Fruit fly (Drosophila melanogaster) whole organism, embryonic: Measurements from ENCODE around the gene CG45100.

Source experiments
- Adf1 ChIP-seq: fragments of 200-800 bp; sonication (Bioruptor generic); IDR thresholded peaks from 2 replicates; pipeline ENCODE4 v1.3.6; 2022; ENCODE audit warnings: missing biosample characterization, missing genetic modification characterization
- CG10979 ChIP-seq: fragments of 200-800 bp; sonication (Bioruptor generic); optimal IDR thresholded peaks from 2 replicates; lab custom pipeline; 2018; ENCODE audit warnings: missing biosample characterization, mild to moderate bottlenecking, missing genetic modification characterization, moderate library complexity
- CG11398 ChIP-seq: fragments of 200-800 bp; sonication (Bioruptor generic); optimal IDR thresholded peaks from 2 replicates; lab custom pipeline; 2016; ENCODE audit warnings: missing biosample characterization, missing genetic modification characterization
- CG12155 ChIP-seq: fragments of 200-800 bp; sonication (Bioruptor generic); optimal IDR thresholded peaks from 3 replicates; lab custom pipeline; 2016; ENCODE audit warnings: missing biosample characterization, missing genetic modification characterization
- CG15011 ChIP-seq: fragments of 200-800 bp; sonication (Bioruptor generic); optimal IDR thresholded peaks from 3 replicates; lab custom pipeline; 2018; ENCODE audit warnings: missing biosample characterization, mild to moderate bottlenecking, missing genetic modification characterization
- CG1529 ChIP-seq: fragments of 200-800 bp; sonication (Bioruptor generic); optimal IDR thresholded peaks from 3 replicates; lab custom pipeline; 2018; ENCODE audit warnings: missing biosample characterization, missing genetic modification characterization
- CG16779 ChIP-seq: fragments of 200-800 bp; sonication (Bioruptor generic); IDR thresholded peaks from 2 replicates; pipeline ENCODE4 v1.3.6; 2022; ENCODE audit warnings: missing biosample characterization, missing genetic modification characterization
- CG16815 ChIP-seq: fragments of 200-800 bp; sonication (Bioruptor generic); optimal IDR thresholded peaks from 3 replicates; lab custom pipeline; 2017; ENCODE audit warnings: missing biosample characterization, mild to moderate bottlenecking, missing genetic modification characterization
- CG17328 ChIP-seq: fragments of 200-800 bp; sonication (Bioruptor generic); IDR thresholded peaks from 2 replicates; pipeline ENCODE4 v1.3.6; 2022; ENCODE audit warnings: missing biosample characterization, missing genetic modification characterization
- CG17361 ChIP-seq: fragments of 200-800 bp; sonication (Bioruptor generic); IDR thresholded peaks from 3 replicates; pipeline ENCODE4 v1.3.6; 2022; ENCODE audit warnings: missing biosample characterization, missing genetic modification characterization
- CG17385 ChIP-seq: fragments of 200-800 bp; sonication (Bioruptor generic); optimal IDR thresholded peaks from 3 replicates; lab custom pipeline; 2018; ENCODE audit warnings: missing biosample characterization, mild to moderate bottlenecking, missing genetic modification characterization
- CG2875 ChIP-seq: fragments of 200-800 bp; sonication (Bioruptor generic); optimal IDR thresholded peaks from 2 replicates; lab custom pipeline; 2017; ENCODE audit warnings: missing biosample characterization, mild to moderate bottlenecking, missing genetic modification characterization, missing genetic modification reagents
- CG3065 ChIP-seq: fragments of 200-800 bp; sonication (Bioruptor generic); optimal IDR thresholded peaks from 2 replicates; lab custom pipeline; 2016; ENCODE audit warnings: missing biosample characterization, missing genetic modification characterization
- CG5953 ChIP-seq: fragments of 200-800 bp; sonication (Bioruptor generic); IDR thresholded peaks from 2 replicates; pipeline ENCODE4 v1.3.6; 2022; ENCODE audit warnings: missing biosample characterization, missing genetic modification characterization
- CG6689 ChIP-seq: fragments of 200-800 bp; sonication (Bioruptor generic); IDR thresholded peaks from 2 replicates; pipeline ENCODE4 v1.3.6; 2022; ENCODE audit warnings: missing biosample characterization, missing genetic modification characterization
- CG7556 ChIP-seq: fragments of 200-800 bp; sonication (Bioruptor generic); optimal IDR thresholded peaks from 2 replicates; lab custom pipeline; 2017; ENCODE audit warnings: missing biosample characterization, mild to moderate bottlenecking, missing genetic modification characterization
- CG7839 ChIP-seq: fragments of 200-800 bp; sonication (Bioruptor generic); optimal IDR thresholded peaks from 3 replicates; lab custom pipeline; 2018; ENCODE audit warnings: missing biosample characterization, mild to moderate bottlenecking, missing genetic modification characterization, moderate library complexity
- CG7928 ChIP-seq: fragments of 200-800 bp; sonication (Bioruptor generic); optimal IDR thresholded peaks from 2 replicates; lab custom pipeline; 2017; ENCODE audit warnings: missing biosample characterization, mild to moderate bottlenecking, missing genetic modification characterization
- CG9932 ChIP-seq: fragments of 200-800 bp; sonication (Bioruptor generic); IDR thresholded peaks from 2 replicates; pipeline ENCODE4 v1.3.6; 2022; ENCODE audit warnings: missing biosample characterization, missing genetic modification characterization
- D19A ChIP-seq: fragments of 200-800 bp; optimal IDR thresholded peaks from 3 replicates; lab custom pipeline; 2019; ENCODE audit warnings: missing biosample characterization, mild to moderate bottlenecking, missing genetic modification characterization, moderate library complexity
- Elba2 ChIP-seq: fragments of 200-800 bp; sonication (Bioruptor generic); optimal IDR thresholded peaks from 3 replicates; lab custom pipeline; 2016; ENCODE audit warnings: missing biosample characterization, missing genetic modification characterization
- Ets65A ChIP-seq: fragments of 200-800 bp; sonication (Bioruptor generic); peaks from one replicate; lab custom pipeline; 2016; ENCODE audit warnings: missing biosample characterization, missing genetic modification characterization
- HmgZ ChIP-seq: fragments of 200-800 bp; sonication (Bioruptor generic); optimal IDR thresholded peaks from 2 replicates; lab custom pipeline; 2018; ENCODE audit warnings: missing biosample characterization, mild to moderate bottlenecking, missing genetic modification characterization
- Hr3 ChIP-seq: fragments of 200-800 bp; sonication (Bioruptor generic); optimal IDR thresholded peaks from 3 replicates; lab custom pipeline; 2016; ENCODE audit warnings: missing biosample characterization, missing genetic modification characterization
- Mes4 ChIP-seq: fragments of 200-800 bp; sonication (Bioruptor generic); optimal IDR thresholded peaks from 2 replicates; lab custom pipeline; 2016; ENCODE audit warnings: missing biosample characterization, missing genetic modification characterization
- Myb ChIP-seq: fragments of 200-800 bp; sonication (Bioruptor generic); optimal IDR thresholded peaks from 2 replicates; lab custom pipeline; 2016; ENCODE audit warnings: missing biosample characterization, missing genetic modification characterization
- Oli ChIP-seq: fragments of 200-800 bp; sonication (Bioruptor generic); optimal IDR thresholded peaks from 2 replicates; lab custom pipeline; 2018; ENCODE audit warnings: missing biosample characterization, mild to moderate bottlenecking, missing genetic modification characterization, moderate library complexity
- Ptx1 ChIP-seq: fragments of 200-800 bp; sonication (Bioruptor generic); IDR thresholded peaks from 2 replicates; pipeline ENCODE4 v1.3.6; 2022; ENCODE audit warnings: missing biosample characterization, missing genetic modification characterization
- Sry-β ChIP-seq: fragments of 200-800 bp; sonication (Bioruptor generic); optimal IDR thresholded peaks from 2 replicates; lab custom pipeline; 2018; ENCODE audit warnings: missing biosample characterization, mild to moderate bottlenecking, missing genetic modification characterization, moderate library complexity
- TFAM ChIP-seq: fragments of 200-800 bp; sonication (Bioruptor generic); optimal IDR thresholded peaks from 2 replicates; lab custom pipeline; 2017; ENCODE audit warnings: missing biosample characterization, missing genetic modification characterization, inconsistent platforms
- Xbp1 ChIP-seq: fragments of 200-800 bp; sonication (Bioruptor generic); optimal IDR thresholded peaks from 3 replicates; lab custom pipeline; 2016; ENCODE audit warnings: missing biosample characterization, mild to moderate bottlenecking, missing genetic modification characterization
- btn ChIP-seq: fragments of 200-800 bp; sonication (Bioruptor generic); optimal IDR thresholded peaks from 2 replicates; lab custom pipeline; 2016; ENCODE audit warnings: missing biosample characterization, missing genetic modification characterization
- crol ChIP-seq: fragments of 200-800 bp; sonication (Bioruptor generic); IDR thresholded peaks from 2 replicates; pipeline ENCODE4 v1.3.6; 2022; ENCODE audit warnings: missing biosample characterization, missing genetic modification characterization
- danr ChIP-seq: fragments of 200-800 bp; sonication (Bioruptor generic); IDR thresholded peaks from 2 replicates; pipeline ENCODE4 v1.3.6; 2022; ENCODE audit warnings: missing biosample characterization, missing genetic modification characterization
- dpn ChIP-seq, 2 experiments: fragments of 200-800 bp; sonication (Bioruptor generic); optimal IDR thresholded peaks; 3 replicates each; lab custom pipeline; 2016; ENCODE audit warnings: missing biosample characterization in 2 of 2, missing genetic modification characterization in 2 of 2
- dysf ChIP-seq: fragments of 200-800 bp; sonication (Bioruptor generic); IDR thresholded peaks from 3 replicates; pipeline ENCODE4 v1.3.6; 2022; ENCODE audit warnings: missing biosample characterization, missing genetic modification characterization
- ems ChIP-seq: fragments of 200-800 bp; sonication (Bioruptor generic); optimal IDR thresholded peaks from 3 replicates; lab custom pipeline; 2016; ENCODE audit warnings: missing biosample characterization, missing genetic modification characterization
- fd3F ChIP-seq: fragments of 200-800 bp; sonication (Bioruptor generic); optimal IDR thresholded peaks from 2 replicates; lab custom pipeline; 2018; ENCODE audit warnings: missing biosample characterization, mild to moderate bottlenecking, missing genetic modification characterization, moderate library complexity
- gcm ChIP-seq: fragments of 200-800 bp; sonication (Bioruptor generic); optimal IDR thresholded peaks from 2 replicates; lab custom pipeline; 2019; ENCODE audit warnings: missing biosample characterization, mild to moderate bottlenecking, missing genetic modification characterization, moderate library complexity
- gfzf ChIP-seq: fragments of 200-800 bp; sonication (Bioruptor generic); optimal IDR thresholded peaks from 2 replicates; lab custom pipeline; 2016; ENCODE audit warnings: missing biosample characterization, mild to moderate bottlenecking, missing genetic modification characterization, moderate library complexity
- grau ChIP-seq: fragments of 200-800 bp; optimal IDR thresholded peaks from 3 replicates; lab custom pipeline; 2019; ENCODE audit warnings: missing biosample characterization, mild to moderate bottlenecking, missing genetic modification characterization, moderate library complexity
- kah ChIP-seq: fragments of 200-800 bp; sonication (Bioruptor generic); optimal IDR thresholded peaks from 2 replicates; lab custom pipeline; 2018; ENCODE audit warnings: missing biosample characterization, mild to moderate bottlenecking, missing genetic modification characterization
- kay ChIP-seq: fragments of 200-800 bp; sonication (Bioruptor generic); optimal IDR thresholded peaks from 2 replicates; lab custom pipeline; 2016; ENCODE audit warnings: missing biosample characterization, missing genetic modification characterization
- lmd ChIP-seq: fragments of 200-800 bp; sonication (Bioruptor generic); IDR thresholded peaks from 2 replicates; pipeline ENCODE4 v1.3.6; 2022; ENCODE audit warnings: missing biosample characterization, missing genetic modification characterization
- lola ChIP-seq, 3 experiments: fragments of >200 bp in 2 of 3; fragments of 200-800 bp in 1 of 3; sonication (Bioruptor generic) in 1 of 3; optimal IDR thresholded peaks; 2 replicates each; lab custom pipeline; 2017 to 2019; ENCODE audit warnings: missing biosample characterization in 3 of 3, missing genetic modification characterization in 3 of 3, mild to moderate bottlenecking in 1 of 3, moderate library complexity in 1 of 3
- mam ChIP-seq: fragments of 200-800 bp; sonication (Bioruptor generic); optimal IDR thresholded peaks from 3 replicates; lab custom pipeline; 2016; ENCODE audit warnings: missing biosample characterization, missing genetic modification characterization
- mld ChIP-seq: fragments of 200-800 bp; sonication (Bioruptor generic); IDR thresholded peaks from 3 replicates; pipeline ENCODE4 v1.3.6; 2022; ENCODE audit warnings: missing biosample characterization, missing genetic modification characterization; ENCODE audit not compliant: partially characterized antibody
- sc ChIP-seq, 3 experiments: fragments of >200 bp in 2 of 3; fragments of 200-800 bp in 1 of 3; sonication (Bioruptor generic) in 1 of 3; optimal IDR thresholded peaks; 2 replicates in 2 of 3; 3 replicates in 1 of 3; lab custom pipeline; 2017; ENCODE audit warnings: mild to moderate bottlenecking in 1 of 3, missing biosample characterization in 1 of 3, missing genetic modification characterization in 1 of 3, missing genetic modification reagents in 1 of 3
- stwl ChIP-seq: fragments of 200-800 bp; sonication (Bioruptor generic); optimal IDR thresholded peaks from 3 replicates; lab custom pipeline; 2018; ENCODE audit warnings: missing biosample characterization, mild to moderate bottlenecking, missing genetic modification characterization, moderate library complexity
- tgo ChIP-seq: fragments of 200-800 bp; sonication (Bioruptor generic); IDR thresholded peaks from 3 replicates; pipeline ENCODE4 v1.3.6; 2022; ENCODE audit warnings: missing biosample characterization, missing genetic modification characterization
- trh ChIP-seq: fragments of 200-800 bp; sonication (Bioruptor generic); optimal IDR thresholded peaks from 2 replicates; lab custom pipeline; 2016; ENCODE audit warnings: missing biosample characterization, missing genetic modification characterization

CG45100 gene

DNA sequence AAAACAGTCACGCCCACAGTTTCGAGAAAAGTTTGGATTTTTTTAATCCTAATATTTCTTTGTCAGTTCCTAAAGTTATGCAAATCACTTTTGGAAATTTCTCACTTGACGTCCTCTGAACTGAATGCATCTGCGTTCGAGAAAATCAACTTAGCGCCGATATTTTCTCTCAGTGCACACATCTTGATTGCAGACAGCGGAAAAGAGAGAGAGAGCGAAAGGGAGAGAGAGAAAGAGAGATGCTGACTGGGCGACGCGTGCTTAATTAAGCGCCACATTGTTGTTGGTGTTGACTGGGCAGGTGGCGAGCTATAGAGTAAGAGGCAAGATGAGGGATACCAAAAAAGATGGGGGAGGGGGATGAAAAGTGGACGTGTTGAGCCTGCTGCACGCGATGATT, 44.2 kb upstream of the CG45100 start:
- peak; percentile 31; the same call in 1 of the 2 replicates for TF ChIP-seq crol (GFP tag; lab: Robert Waterston, UW)
- no peak for TF ChIP-seq CG15011 (GFP tag; lab: Kevin White, UChicago)
- TF ChIP-seq gcm (GFP tag; lab: Kevin White, UChicago) = peak; percentile 14
- peak; percentile 27 for TF ChIP-seq CG12155 (GFP tag; lab: Kevin White, UChicago)
- TF ChIP-seq CG7556 (GFP tag; lab: Kevin White, UChicago) = peak; percentile 35
- peak; percentile 11 for TF ChIP-seq ems (GFP tag; lab: Kevin White, UChicago)
- TF ChIP-seq Ptx1 (GFP tag; lab: Robert Waterston, UW) = peak; percentile 53
- TF ChIP-seq Hr3 (GFP tag; lab: Kevin White, UChicago) = peak; percentile 11
- peak; percentile 33 for TF ChIP-seq fd3F (GFP tag; lab: Kevin White, UChicago)
- no peak for TF ChIP-seq Adf1 (GFP tag; lab: Robert Waterston, UW)
- TF ChIP-seq btn (GFP tag; lab: Kevin White, UChicago) = no peak
- TF ChIP-seq grau (tag; lab: Kevin White, UChicago) = peak; percentile 43
- peak; percentile 45 for TF ChIP-seq CG11398 (GFP tag; lab: Kevin White, UChicago)
- peak; percentile 55 for TF ChIP-seq CG7839 (tag; lab: Kevin White, UChicago)
- peak; percentile 36; the same call in 1 of the 3 replicates for TF ChIP-seq tgo (GFP tag; lab: Robert Waterston, UW)
- TF ChIP-seq Elba2 (GFP tag; lab: Kevin White, UChicago) = no peak
- peak; percentile 21 for TF ChIP-seq kah
- peak; percentile 89 for TF ChIP-seq Ets65A (GFP tag; lab: Kevin White, UChicago)
- peak; percentile 40 for TF ChIP-seq CG2875 (GFP tag; lab: Kevin White, UChicago)
- TF ChIP-seq CG7928 (GFP tag; lab: Kevin White, UChicago) = no peak
- peak; percentile 11 for TF ChIP-seq Sry-β (GFP tag; lab: Kevin White, UChicago)
- no peak for TF ChIP-seq CG9932 (GFP tag; lab: Robert Waterston, UW)
- TF ChIP-seq CG5953 (GFP tag; lab: Robert Waterston, UW) = 0 out of 2 replicates have a peak, but pooled peaks have one; percentile 18
- TF ChIP-seq dpn (GFP tag; optimal IDR thresholded peaks at IDR 0.05; lab: Kevin White, UChicago) = peak; percentile 45 to 47
- TF ChIP-seq lmd = peak; percentile 52
- TF ChIP-seq sc (optimal IDR thresholded peaks at IDR 0.05; lab: Kevin White, UChicago) = no peak
- peak; percentile 20 for TF ChIP-seq sc (GFP tag; optimal IDR thresholded peaks at IDR 0.05; lab: Kevin White, UChicago)
- no peak for TF ChIP-seq stwl (tag; lab: Kevin White, UChicago)
- TF ChIP-seq Myb = peak; percentile 26
- TF ChIP-seq TFAM (GFP tag; lab: Kevin White, UChicago) = no peak
- peak; percentile 24 for TF ChIP-seq mam
- peak; percentile 29 for TF ChIP-seq CG3065 (GFP tag; lab: Kevin White, UChicago)
- no peak for TF ChIP-seq HmgZ (tag; lab: Kevin White, UChicago)
- no peak for TF ChIP-seq kay (GFP tag; lab: Kevin White, UChicago)
- peak; percentile 71; the same call in 2 of the 3 replicates for TF ChIP-seq CG17361
- TF ChIP-seq CG16779 = no peak
- no peak for TF ChIP-seq gfzf (GFP tag; lab: Kevin White, UChicago)
- TF ChIP-seq lola (GFP tag; optimal IDR thresholded peaks at IDR 0.05; lab: Kevin White, UChicago) = peak in 1 of 3 experiments; percentile 50
- peak; percentile 21 for TF ChIP-seq CG16815 (GFP tag; lab: Kevin White, UChicago)
- TF ChIP-seq CG6689 = peak; percentile 23; the same call in 1 of the 2 replicates
- peak; percentile 61 for TF ChIP-seq Xbp1 (GFP tag; lab: Kevin White, UChicago)
- TF ChIP-seq D19A = peak; percentile 46
- peak; percentile 68 for TF ChIP-seq Mes4 (GFP tag; lab: Kevin White, UChicago)
- no peak for TF ChIP-seq mld (GFP tag; lab: Robert Waterston, UW)
- no peak for TF ChIP-seq danr (GFP tag; lab: Robert Waterston, UW)
- peak; percentile 62 for TF ChIP-seq CG10979
- peak; percentile 60; the same call in 2 of the 3 replicates for TF ChIP-seq dysf (GFP tag; lab: Robert Waterston, UW)
- TF ChIP-seq trh (GFP tag; lab: Kevin White, UChicago) = no peak
- peak; percentile 27 for TF ChIP-seq CG1529 (GFP tag; lab: Kevin White, UChicago)
- TF ChIP-seq CG17385 (GFP tag; lab: Kevin White, UChicago) = peak; percentile 28
- peak; percentile 67 for TF ChIP-seq Oli (tag; lab: Kevin White, UChicago)
- TF ChIP-seq CG17328 (GFP tag; lab: Robert Waterston, UW) = peak; percentile 55
